Fruit fly (Drosophila melanogaster): ENCODE results near the gene BORCS5.

dm6 chrX:11873116-11873515 is 537 bp upstream of the BORCS5 start, which contains the start of gene CG15739:
- TF ChIP-seq vri (GFP tag; optimal IDR thresholded peaks at IDR 0.05) (no peak), Lpt (GFP tag; optimal IDR thresholded peaks at IDR 0.05) (no peak), CG4318 (GFP tag; optimal IDR thresholded peaks at IDR 0.05) (no peak), Sox14 (GFP tag; optimal IDR thresholded peaks at IDR 0.05) (no peak), Sox102F (GFP tag; optimal IDR thresholded peaks at IDR 0.05) (no peak), fkh (GFP tag; optimal IDR thresholded peaks at IDR 0.05) (no peak), CG6276 (GFP tag; optimal IDR thresholded peaks at IDR 0.05) (no peak), CG6854 (GFP tag; optimal IDR thresholded peaks at IDR 0.05) (no peak), CG3032 (tag; optimal IDR thresholded peaks at IDR 0.05) (no peak), fd59A (GFP tag; optimal IDR thresholded peaks at IDR 0.05) (no peak), Smox (GFP tag; optimal IDR thresholded peaks at IDR 0.05) (no peak), CG6792 (GFP tag; optimal IDR thresholded peaks at IDR 0.05) (no peak), pdm3 (GFP tag; optimal IDR thresholded peaks at IDR 0.05) (no peak), CG10669 (GFP tag; optimal IDR thresholded peaks at IDR 0.05) (no peak)
